Worm (Caenorhabditis elegans) whole organism, L2 larva: ENCODE data around the gene C06H5.8.

Source experiments
- C34F6.9 ChIP-seq: fragments of 150-350 bp; optimal IDR thresholded peaks from 2 replicates; lab custom pipeline; 2014; ENCODE audit warnings: missing biosample characterization, missing genetic modification characterization
- F13H6.1 ChIP-seq: sonication (generic microtip); optimal IDR thresholded peaks from 2 replicates; lab custom pipeline; 2016; ENCODE audit warnings: missing genetic modification characterization, missing compliant biosample characterization
- R02D3.7 ChIP-seq: fragments of 150-350 bp; optimal IDR thresholded peaks from 2 replicates; lab custom pipeline; 2014; ENCODE audit warnings: missing biosample characterization, missing genetic modification characterization
- Y55F3AM.14 ChIP-seq: fragments of 200-800 bp; sonication (Bioruptor generic); optimal IDR thresholded peaks from 2 replicates; lab custom pipeline; 2018; ENCODE audit warnings: mild to moderate bottlenecking, missing genetic modification characterization, missing compliant biosample characterization
- ZK546.5 ChIP-seq: sonication (generic microtip); optimal IDR thresholded peaks from 2 replicates; lab custom pipeline; 2017; ENCODE audit warnings: missing biosample characterization, missing genetic modification characterization
- alr-1 ChIP-seq: fragments of 150-350 bp; optimal IDR thresholded peaks from 2 replicates; lab custom pipeline; 2014; ENCODE audit warnings: missing biosample characterization, missing genetic modification characterization
- aly-2 ChIP-seq: fragments of 150-350 bp; optimal IDR thresholded peaks from 2 replicates; lab custom pipeline; 2014; ENCODE audit warnings: missing biosample characterization, missing genetic modification characterization
- ama-1 ChIP-seq: fragments of 150-350 bp; optimal IDR thresholded peaks from 2 replicates; lab custom pipeline; 2018; ENCODE audit warnings: inconsistent platforms
- blmp-1 ChIP-seq: sonication (generic microtip); optimal IDR thresholded peaks from 2 replicates; lab custom pipeline; 2017; ENCODE audit warnings: missing genetic modification characterization, mild to moderate bottlenecking, missing compliant biosample characterization, antibody characterized with exemption, moderate library complexity; ENCODE audit not compliant: insufficient read depth
- ceh-16 ChIP-seq: fragments of 150-350 bp; optimal IDR thresholded peaks from 2 replicates; lab custom pipeline; 2014; ENCODE audit warnings: missing biosample characterization, missing genetic modification characterization
- ceh-82 ChIP-seq: fragments of 150-350 bp; optimal IDR thresholded peaks from 2 replicates; lab custom pipeline; 2014; ENCODE audit warnings: missing biosample characterization, missing genetic modification characterization
- crh-2 ChIP-seq: sonication (generic microtip); optimal IDR thresholded peaks from 2 replicates; lab custom pipeline; 2017; ENCODE audit warnings: missing biosample characterization, missing genetic modification characterization
- dmd-4 ChIP-seq: sonication (generic microtip); optimal IDR thresholded peaks from 2 replicates; lab custom pipeline; 2017; ENCODE audit warnings: missing biosample characterization, missing genetic modification characterization
- egl-27 ChIP-seq: sonication (generic microtip); optimal IDR thresholded peaks from 3 replicates; lab custom pipeline; 2017; ENCODE audit warnings: missing biosample characterization, missing genetic modification reagents, missing genetic modification characterization
- elt-1 ChIP-seq: fragments of 150-350 bp; optimal IDR thresholded peaks from 2 replicates; lab custom pipeline; 2014; ENCODE audit warnings: missing biosample characterization, missing genetic modification characterization
- elt-3 ChIP-seq: sonication (generic microtip); optimal IDR thresholded peaks from 2 replicates; lab custom pipeline; 2017; ENCODE audit warnings: missing biosample characterization, missing genetic modification characterization
- fos-1 ChIP-seq: fragments of 150-350 bp; optimal IDR thresholded peaks from 2 replicates; lab custom pipeline; 2014; ENCODE audit warnings: missing biosample characterization, missing genetic modification characterization
- gmeb-1 ChIP-seq: fragments of 150-350 bp; optimal IDR thresholded peaks from 2 replicates; lab custom pipeline; 2014; ENCODE audit warnings: missing biosample characterization, missing genetic modification characterization
- lin-11 ChIP-seq: fragments of 150-350 bp; sonication (generic microtip); optimal IDR thresholded peaks from 2 replicates; lab custom pipeline; 2014; ENCODE audit warnings: missing biosample characterization, missing genetic modification characterization, inconsistent platforms, mixed read lengths
- lin-13 ChIP-seq: fragments of 150-350 bp; optimal IDR thresholded peaks from 2 replicates; lab custom pipeline; 2014; ENCODE audit warnings: missing biosample characterization, missing genetic modification reagents, missing genetic modification characterization
- lin-39 ChIP-seq: fragments of 150-350 bp; optimal IDR thresholded peaks from 2 replicates; lab custom pipeline; 2014; ENCODE audit warnings: missing biosample characterization, missing genetic modification reagents, missing genetic modification characterization
- lsy-2 ChIP-seq, 2 experiments: fragments of 150-350 bp in 1 of 2; sonication (generic microtip) in 1 of 2; optimal IDR thresholded peaks; 2 replicates each; lab custom pipeline; 2014 to 2017; ENCODE audit warnings: missing biosample characterization in 2 of 2, missing genetic modification characterization in 2 of 2
- mab-5 ChIP-seq: fragments of 150-350 bp; optimal IDR thresholded peaks from 2 replicates; lab custom pipeline; 2014; ENCODE audit warnings: missing biosample characterization, missing genetic modification characterization
- mbf-1 ChIP-seq: sonication (generic microtip); optimal IDR thresholded peaks from 2 replicates; lab custom pipeline; 2017; ENCODE audit warnings: missing biosample characterization, missing genetic modification characterization
- mdl-1 ChIP-seq, 2 experiments: fragments of 150-350 bp in 1 of 2; sonication (generic microtip) in 1 of 2; optimal IDR thresholded peaks; 2 replicates each; lab custom pipeline; 2017; ENCODE audit warnings: missing biosample characterization in 2 of 2, missing genetic modification characterization in 2 of 2
- nhr-10 ChIP-seq: sonication (generic microtip); optimal IDR thresholded peaks from 2 replicates; lab custom pipeline; 2017; ENCODE audit warnings: missing biosample characterization, missing genetic modification characterization
- nhr-11 ChIP-seq: fragments of 150-350 bp; optimal IDR thresholded peaks from 2 replicates; lab custom pipeline; 2014; ENCODE audit warnings: missing biosample characterization, missing genetic modification characterization
- nhr-12 ChIP-seq: fragments of 150-350 bp; optimal IDR thresholded peaks from 2 replicates; lab custom pipeline; 2014; ENCODE audit warnings: missing biosample characterization, missing genetic modification characterization
- nhr-129 ChIP-seq: fragments of 150-350 bp; optimal IDR thresholded peaks from 2 replicates; lab custom pipeline; 2014; ENCODE audit warnings: missing biosample characterization, missing genetic modification characterization
- nhr-21 ChIP-seq: fragments of 150-350 bp; optimal IDR thresholded peaks from 2 replicates; lab custom pipeline; 2014; ENCODE audit warnings: missing biosample characterization, missing genetic modification characterization
- nhr-23 ChIP-seq: fragments of 150-350 bp; optimal IDR thresholded peaks from 2 replicates; lab custom pipeline; 2014; ENCODE audit warnings: missing biosample characterization, missing genetic modification reagents, missing genetic modification characterization
- nhr-237 ChIP-seq: fragments of 150-350 bp; optimal IDR thresholded peaks from 2 replicates; lab custom pipeline; 2014; ENCODE audit warnings: missing biosample characterization, missing genetic modification characterization
- nhr-25 ChIP-seq: fragments of 150-350 bp; sonication (generic microtip); optimal IDR thresholded peaks from 3 replicates; lab custom pipeline; 2014; ENCODE audit warnings: missing biosample characterization, missing genetic modification characterization
- nhr-6 ChIP-seq: fragments of 150-350 bp; optimal IDR thresholded peaks from 2 replicates; lab custom pipeline; 2014; ENCODE audit warnings: missing biosample characterization, missing genetic modification characterization
- nhr-77 ChIP-seq: fragments of 150-350 bp; optimal IDR thresholded peaks from 2 replicates; lab custom pipeline; 2014; ENCODE audit warnings: missing biosample characterization, missing genetic modification characterization
- peb-1 ChIP-seq: fragments of 150-350 bp; optimal IDR thresholded peaks from 2 replicates; lab custom pipeline; 2014; ENCODE audit warnings: missing biosample characterization, missing genetic modification characterization
- sem-4 ChIP-seq: fragments of 150-350 bp; optimal IDR thresholded peaks from 2 replicates; lab custom pipeline; 2014; ENCODE audit warnings: missing biosample characterization, missing genetic modification reagents, missing genetic modification characterization
- skn-1 ChIP-seq: sonication (generic microtip); optimal IDR thresholded peaks from 2 replicates; lab custom pipeline; 2017; ENCODE audit warnings: missing biosample characterization, missing genetic modification characterization
- sma-3 ChIP-seq: sonication (generic microtip); optimal IDR thresholded peaks from 2 replicates; lab custom pipeline; 2016; ENCODE audit warnings: missing genetic modification reagents, missing genetic modification characterization, missing compliant biosample characterization
- sma-9 ChIP-seq, 2 experiments: fragments of 150-350 bp in 1 of 2; sonication (generic microtip) in 1 of 2; optimal IDR thresholded peaks; 2 replicates each; lab custom pipeline; 2014 to 2016; ENCODE audit warnings: missing genetic modification characterization in 2 of 2, mild to moderate bottlenecking in 1 of 2, missing biosample characterization in 1 of 2, missing compliant biosample characterization in 1 of 2, missing genetic modification reagents in 1 of 2, moderate library complexity in 1 of 2
- snpc-4 ChIP-seq: fragments of 150-350 bp; optimal IDR thresholded peaks from 2 replicates; lab custom pipeline; 2014; ENCODE audit warnings: missing biosample characterization, missing genetic modification characterization
- unc-39 ChIP-seq: fragments of 150-350 bp; optimal IDR thresholded peaks from 2 replicates; lab custom pipeline; 2014; ENCODE audit warnings: missing biosample characterization, missing genetic modification characterization
- unc-55 ChIP-seq: fragments of 150-350 bp; sonication (generic microtip); optimal IDR thresholded peaks from 3 replicates; lab custom pipeline; 2014; ENCODE audit warnings: missing biosample characterization, missing genetic modification reagents, missing genetic modification characterization
- unc-62 ChIP-seq: fragments of 150-350 bp; optimal IDR thresholded peaks from 2 replicates; lab custom pipeline; 2014; ENCODE audit warnings: missing biosample characterization, missing genetic modification reagents, missing genetic modification characterization
- zag-1 ChIP-seq: fragments of 150-350 bp; optimal IDR thresholded peaks from 2 replicates; lab custom pipeline; 2014; ENCODE audit warnings: missing biosample characterization, missing genetic modification characterization
- ztf-1 ChIP-seq: fragments of 200-800 bp; sonication (Bioruptor generic); conservative IDR thresholded peaks from 2 replicates; pipeline ENCODE4 v1.3.6; 2022; ENCODE audit warnings: missing genetic modification characterization, missing compliant biosample characterization
- ztf-11 ChIP-seq: sonication (generic microtip); optimal IDR thresholded peaks from 2 replicates; lab custom pipeline; 2017; ENCODE audit warnings: missing biosample characterization, missing genetic modification characterization
- ztf-4 ChIP-seq: fragments of 150-350 bp; optimal IDR thresholded peaks from 2 replicates; lab custom pipeline; 2014; ENCODE audit warnings: missing biosample characterization, missing genetic modification characterization

Gene C06H5.8

DNA sequence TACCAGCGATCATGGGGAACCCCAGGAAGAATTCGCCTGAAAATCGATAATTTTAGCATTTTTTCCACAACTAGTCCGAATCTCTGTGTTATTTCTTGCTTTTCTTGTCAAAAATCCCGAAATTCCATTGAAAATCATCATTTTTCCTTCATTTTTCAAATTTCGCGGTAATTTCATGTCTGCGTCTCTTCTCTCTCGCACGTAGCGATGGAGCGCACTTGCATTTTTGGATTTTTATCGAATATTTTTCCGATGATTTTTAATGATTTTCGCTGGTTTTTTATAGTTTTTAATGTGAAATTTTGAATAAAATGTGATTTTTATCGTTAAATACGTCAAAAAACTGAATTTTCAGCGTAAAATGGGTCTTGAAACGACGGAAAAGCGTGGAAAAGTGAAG lies 2.6 kb downstream of the C06H5.8 start, which contains the start of gene E01B7.2:
Gene E01B7.2 (plus strand): TSS at position 350 of the 400 bp plus-strand sequence.
- TF ChIP-seq nhr-129 (tag; lab: Kevin White, UChicago) (peak; percentile 49), egl-27 (tag; lab: Kevin White, UChicago) (peak; percentile 71), mab-5 (tag; lab: Kevin White, UChicago) (peak; percentile 65), sem-4 (tag; lab: Kevin White, UChicago) (peak; percentile 64), blmp-1 (peak; percentile 18), nhr-77 (tag; lab: Kevin White, UChicago) (no peak), ceh-82 (tag; lab: Kevin White, UChicago) (peak; percentile 13), lsy-2 (tag; optimal IDR thresholded peaks at IDR 0.05; lab: Kevin White, UChicago) (peak; percentile 80 to 90), sma-9 (GFP tag; optimal IDR thresholded peaks at IDR 0.05; lab: Kevin White, UChicago) (peak; percentile 76), sma-9 (tag; optimal IDR thresholded peaks at IDR 0.05; lab: Kevin White, UChicago) (no peak), R02D3.7 (tag; lab: Kevin White, UChicago) (peak; percentile 39), nhr-10 (tag; lab: Kevin White, UChicago) (no peak), nhr-237 (no peak), nhr-23 (no peak), fos-1 (peak; percentile 12), nhr-25 (tag; lab: Kevin White, UChicago) (peak; percentile 67), mbf-1 (tag; lab: Kevin White, UChicago) (no peak), gmeb-1 (peak; percentile 99), lin-11 (tag; lab: Kevin White, UChicago) (peak; percentile 17), ceh-16 (tag; lab: Kevin White, UChicago) (no peak), unc-55 (GFP tag; lab: Kevin White, UChicago) (peak; percentile 89), ama-1 (lab: Kevin White, UChicago) (peak; percentile 67), nhr-11 (no peak), snpc-4 (tag; lab: Kevin White, UChicago) (peak; percentile 79), peb-1 (tag; lab: Kevin White, UChicago) (no peak), aly-2 (tag; lab: Kevin White, UChicago) (no peak), ztf-4 (no peak), ztf-11 (tag; lab: Kevin White, UChicago) (no peak), mdl-1 (tag; optimal IDR thresholded peaks at IDR 0.05; lab: Kevin White, UChicago) (no peak), elt-3 (tag; lab: Kevin White, UChicago) (no peak), ZK546.5 (tag; lab: Kevin White, UChicago) (no peak), nhr-21 (tag; lab: Kevin White, UChicago) (peak; percentile 65), zag-1 (tag; lab: Kevin White, UChicago) (no peak), alr-1 (tag; lab: Kevin White, UChicago) (no peak), sma-3 (peak; percentile 77), unc-39 (tag; lab: Kevin White, UChicago) (no peak), unc-62 (GFP tag; lab: Kevin White, UChicago) (no peak), nhr-12 (tag; lab: Kevin White, UChicago) (no peak), nhr-6 (tag; lab: Kevin White, UChicago) (peak; percentile 72), elt-1 (tag; lab: Kevin White, UChicago) (no peak), Y55F3AM.14 (GFP tag; lab: Kevin White, UChicago) (no peak), skn-1 (peak; percentile 21), C34F6.9 (tag; lab: Kevin White, UChicago) (peak; percentile 85), ztf-1 (GFP tag; lab: Robert Waterston, UW) (no peak), lin-39 (tag; lab: Kevin White, UChicago) (no peak), crh-2 (tag; lab: Kevin White, UChicago) (peak; percentile 86), dmd-4 (tag; lab: Kevin White, UChicago) (no peak), lin-13 (GFP tag; lab: Kevin White, UChicago) (peak; percentile 83), F13H6.1 (tag; lab: Kevin White, UChicago) (peak; percentile 65)
- TF ChIP-seq, all 48 proteins: peak for 24
